Worm (Caenorhabditis elegans): ENCODE results near the gene F54E4.3.
A peak's percentile ranks its signal among the peaks of the same experiment; 100 is the strongest.

ce11 chrX:14589051-14589736 lies 47.0 kb downstream of the F54E4.3 start, which contains the start of the genes C44H4.4 and tap-1:
- TF ChIP-seq unc-62 (GFP tag; optimal IDR thresholded peaks at IDR 0.05) = no peak
- no peak for TF ChIP-seq lin-39 (tag; optimal IDR thresholded peaks at IDR 0.05)
- no peak for TF ChIP-seq snpc-4 (tag; optimal IDR thresholded peaks at IDR 0.05)
- TF ChIP-seq blmp-1 (tag; optimal IDR thresholded peaks at IDR 0.05) = no peak
- no peak for TF ChIP-seq ama-1 (optimal IDR thresholded peaks at IDR 0.05)
- TF ChIP-seq nhr-19 (GFP tag; conservative IDR thresholded peaks at IDR 0.05) = no peak
- TF ChIP-seq elt-2 (tag; optimal IDR thresholded peaks at IDR 0.05) = peak; percentile 20
- no peak for TF ChIP-seq ztf-11 (tag; optimal IDR thresholded peaks at IDR 0.05)
